Fruit fly (Drosophila melanogaster) whole organism, embryonic: ENCODE measurements around the gene fz.

Experiments used
- Blimp-1 ChIP-seq: fragments of 200-800 bp; sonication (Bioruptor generic); optimal IDR thresholded peaks from 3 replicates; lab custom pipeline; 2018; ENCODE audit warnings: missing biosample characterization, missing genetic modification characterization, mild to moderate bottlenecking, moderate library complexity, missing genetic modification reagents
- BtbVII ChIP-seq: fragments of 200-800 bp; sonication (Bioruptor generic); optimal IDR thresholded peaks from 3 replicates; lab custom pipeline; 2017; ENCODE audit warnings: missing biosample characterization, mild to moderate bottlenecking, missing genetic modification characterization
- C15 ChIP-seq: fragments of 200-800 bp; sonication (Bioruptor generic); IDR thresholded peaks from 3 replicates; pipeline ENCODE4 v1.3.6; 2022; ENCODE audit warnings: missing biosample characterization, missing genetic modification characterization
- CG10959 ChIP-seq: fragments of 200-800 bp; sonication (Bioruptor generic); IDR thresholded peaks from 2 replicates; pipeline ENCODE4 v1.3.6; 2022; ENCODE audit warnings: missing biosample characterization, missing genetic modification characterization
- CG11456 ChIP-seq: fragments of 200-800 bp; sonication (Bioruptor generic); IDR thresholded peaks from 3 replicates; pipeline ENCODE4 v1.3.6; 2022; ENCODE audit warnings: missing biosample characterization, missing genetic modification characterization
- CG12769 ChIP-seq: fragments of 200-800 bp; sonication (Bioruptor generic); optimal IDR thresholded peaks from 2 replicates; lab custom pipeline; 2019; ENCODE audit warnings: missing biosample characterization, mild to moderate bottlenecking, missing genetic modification characterization, moderate library complexity
- CG12942 ChIP-seq: fragments of 200-800 bp; sonication (Bioruptor generic); optimal IDR thresholded peaks from 3 replicates; lab custom pipeline; 2016; ENCODE audit warnings: missing biosample characterization, missing genetic modification characterization
- CG13424 ChIP-seq: fragments of 200-800 bp; sonication (Bioruptor generic); optimal IDR thresholded peaks from 2 replicates; lab custom pipeline; 2019; ENCODE audit warnings: missing biosample characterization, mild to moderate bottlenecking, missing genetic modification characterization, moderate library complexity
- CG13775 ChIP-seq: fragments of 200-800 bp; sonication (Bioruptor generic); optimal IDR thresholded peaks from 3 replicates; lab custom pipeline; 2017; ENCODE audit warnings: missing biosample characterization, mild to moderate bottlenecking, missing genetic modification characterization
- CG15514 ChIP-seq: fragments of 200-800 bp; sonication (Bioruptor generic); optimal IDR thresholded peaks from 3 replicates; lab custom pipeline; 2017; ENCODE audit warnings: missing biosample characterization, missing genetic modification characterization, mild to moderate bottlenecking, moderate library complexity, missing genetic modification reagents
- CG16863 ChIP-seq: fragments of 200-800 bp; sonication (Bioruptor generic); optimal IDR thresholded peaks from 3 replicates; lab custom pipeline; 2016; ENCODE audit warnings: missing biosample characterization, missing genetic modification characterization
- CG17568 ChIP-seq: fragments of 200-800 bp; sonication (Bioruptor generic); optimal IDR thresholded peaks from 2 replicates; lab custom pipeline; 2018; ENCODE audit warnings: missing biosample characterization, mild to moderate bottlenecking, missing genetic modification characterization, moderate library complexity
- CG34376 ChIP-seq: fragments of 200-800 bp; sonication (Bioruptor generic); optimal IDR thresholded peaks from 2 replicates; lab custom pipeline; 2018; ENCODE audit warnings: missing biosample characterization, mild to moderate bottlenecking, missing genetic modification characterization
- CG3847 ChIP-seq: fragments of 200-800 bp; sonication (Bioruptor generic); IDR thresholded peaks from 2 replicates; pipeline ENCODE4 v1.3.6; 2022; ENCODE audit warnings: missing biosample characterization, missing genetic modification characterization
- CG4282 ChIP-seq: fragments of 200-800 bp; sonication (Bioruptor generic); optimal IDR thresholded peaks from 2 replicates; lab custom pipeline; 2016; ENCODE audit warnings: missing biosample characterization, missing genetic modification characterization
- CG4707 ChIP-seq: fragments of 200-800 bp; sonication (Bioruptor generic); optimal IDR thresholded peaks from 2 replicates; lab custom pipeline; 2018; ENCODE audit warnings: missing biosample characterization, mild to moderate bottlenecking, missing genetic modification characterization, moderate library complexity
- CG6689 ChIP-seq: fragments of 200-800 bp; sonication (Bioruptor generic); IDR thresholded peaks from 2 replicates; pipeline ENCODE4 v1.3.6; 2022; ENCODE audit warnings: missing biosample characterization, missing genetic modification characterization
- CG6791 ChIP-seq: fragments of 200-800 bp; sonication (Bioruptor generic); IDR thresholded peaks from 3 replicates; pipeline ENCODE4 v1.3.6; 2022; ENCODE audit warnings: missing biosample characterization, missing genetic modification characterization; ENCODE audit not compliant: partially characterized antibody
- CG7372 ChIP-seq: fragments of 200-800 bp; sonication (Bioruptor generic); IDR thresholded peaks from 2 replicates; pipeline ENCODE4 v1.3.6; 2022; ENCODE audit warnings: missing biosample characterization, missing genetic modification characterization
- CG7556 ChIP-seq: fragments of 200-800 bp; sonication (Bioruptor generic); optimal IDR thresholded peaks from 2 replicates; lab custom pipeline; 2017; ENCODE audit warnings: missing biosample characterization, mild to moderate bottlenecking, missing genetic modification characterization
- CG7745 ChIP-seq: fragments of 200-800 bp; sonication (Bioruptor generic); optimal IDR thresholded peaks from 2 replicates; lab custom pipeline; 2018; ENCODE audit warnings: missing biosample characterization, mild to moderate bottlenecking, missing genetic modification characterization, moderate library complexity
- CG7839 ChIP-seq: fragments of 200-800 bp; sonication (Bioruptor generic); optimal IDR thresholded peaks from 3 replicates; lab custom pipeline; 2018; ENCODE audit warnings: missing biosample characterization, mild to moderate bottlenecking, missing genetic modification characterization, moderate library complexity
- D ChIP-seq, 2 experiments: fragments of 200-800 bp in 1 of 2; fragments of >200 bp in 1 of 2; sonication (Bioruptor generic) in 1 of 2; optimal IDR thresholded peaks; 2 replicates in 1 of 2; 3 replicates in 1 of 2; lab custom pipeline; 2017; ENCODE audit warnings: mild to moderate bottlenecking in 1 of 2, missing biosample characterization in 1 of 2, missing genetic modification characterization in 1 of 2, missing genetic modification reagents in 1 of 2
- Dad ChIP-seq: fragments of 200-800 bp; sonication (Bioruptor generic); optimal IDR thresholded peaks from 3 replicates; lab custom pipeline; 2016; ENCODE audit warnings: missing biosample characterization, missing genetic modification characterization
- Dp ChIP-seq: fragments of 200-800 bp; sonication (Bioruptor generic); optimal IDR thresholded peaks from 2 replicates; lab custom pipeline; 2018; ENCODE audit warnings: missing biosample characterization, mild to moderate bottlenecking, missing genetic modification characterization, moderate library complexity
- Lim3 ChIP-seq: fragments of 200-800 bp; sonication (Bioruptor generic); IDR thresholded peaks from 2 replicates; pipeline ENCODE4 v1.3.6; 2022; ENCODE audit warnings: missing biosample characterization, missing genetic modification characterization
- MBD-R2 ChIP-seq: fragments of 200-800 bp; sonication (Bioruptor generic); IDR thresholded peaks from 2 replicates; pipeline ENCODE4 v1.3.6; 2022; ENCODE audit warnings: missing biosample characterization, missing genetic modification characterization
- NC2β ChIP-seq: fragments of 200-800 bp; sonication (Bioruptor generic); optimal IDR thresholded peaks from 2 replicates; lab custom pipeline; 2016; ENCODE audit warnings: missing biosample characterization, missing genetic modification characterization
- Ptx1 ChIP-seq: fragments of 200-800 bp; sonication (Bioruptor generic); IDR thresholded peaks from 2 replicates; pipeline ENCODE4 v1.3.6; 2022; ENCODE audit warnings: missing biosample characterization, missing genetic modification characterization
- Ravus ChIP-seq: fragments of 200-800 bp; sonication (Bioruptor generic); IDR thresholded peaks from 2 replicates; pipeline ENCODE4 v1.3.6; 2022; ENCODE audit warnings: missing biosample characterization, missing genetic modification characterization
- Stat92E ChIP-seq, 3 experiments: fragments of >200 bp in 2 of 3; fragments of 200-800 bp in 1 of 3; sonication (Bioruptor generic) in 1 of 3; optimal IDR thresholded peaks; 2 replicates each; lab custom pipeline; 2017 to 2019; ENCODE audit warnings: missing biosample characterization in 3 of 3, missing genetic modification characterization in 3 of 3, mild to moderate bottlenecking in 1 of 3, moderate library complexity in 1 of 3
- ab ChIP-seq: fragments of 200-800 bp; sonication (Bioruptor generic); optimal IDR thresholded peaks from 2 replicates; lab custom pipeline; 2016; ENCODE audit warnings: missing biosample characterization, missing genetic modification characterization
- caup ChIP-seq: fragments of 200-800 bp; sonication (Bioruptor generic); optimal IDR thresholded peaks from 3 replicates; lab custom pipeline; 2017; ENCODE audit warnings: missing biosample characterization, mild to moderate bottlenecking, missing genetic modification characterization, moderate library complexity; ENCODE audit not compliant: severe bottlenecking
- chinmo ChIP-seq: fragments of 200-800 bp; sonication (Bioruptor generic); IDR thresholded peaks from 4 replicates; pipeline ENCODE4 v1.3.6; 2022; ENCODE audit warnings: missing biosample characterization, missing genetic modification characterization; ENCODE audit not compliant: partially characterized antibody
- cwo ChIP-seq: fragments of 200-800 bp; sonication (Bioruptor generic); optimal IDR thresholded peaks from 3 replicates; lab custom pipeline; 2017; ENCODE audit warnings: missing biosample characterization, missing genetic modification characterization, mild to moderate bottlenecking, moderate library complexity, missing genetic modification reagents
- ems ChIP-seq: fragments of 200-800 bp; sonication (Bioruptor generic); optimal IDR thresholded peaks from 3 replicates; lab custom pipeline; 2016; ENCODE audit warnings: missing biosample characterization, missing genetic modification characterization
- en ChIP-seq: fragments of 200-800 bp; sonication (Bioruptor generic); optimal IDR thresholded peaks from 2 replicates; lab custom pipeline; 2016; ENCODE audit warnings: missing biosample characterization, missing genetic modification characterization
- exex ChIP-seq: fragments of 200-800 bp; sonication (Bioruptor generic); optimal IDR thresholded peaks from 4 replicates; lab custom pipeline; 2018; ENCODE audit warnings: missing biosample characterization, mild to moderate bottlenecking, missing genetic modification characterization, moderate library complexity
- fu2 ChIP-seq: fragments of 200-800 bp; sonication (Bioruptor generic); optimal IDR thresholded peaks from 2 replicates; lab custom pipeline; 2016; ENCODE audit warnings: missing biosample characterization, missing genetic modification characterization
- grau ChIP-seq: fragments of 200-800 bp; optimal IDR thresholded peaks from 3 replicates; lab custom pipeline; 2019; ENCODE audit warnings: missing biosample characterization, mild to moderate bottlenecking, missing genetic modification characterization, moderate library complexity
- gsb-n ChIP-seq: fragments of 200-800 bp; sonication (Bioruptor generic); optimal IDR thresholded peaks from 3 replicates; lab custom pipeline; 2018; ENCODE audit warnings: missing biosample characterization, mild to moderate bottlenecking, missing genetic modification characterization
- ham ChIP-seq: fragments of 200-800 bp; sonication (Bioruptor generic); IDR thresholded peaks from 2 replicates; pipeline ENCODE4 v1.3.6; 2022; ENCODE audit warnings: missing biosample characterization, missing genetic modification characterization
- hth ChIP-seq: fragments of >200 bp; optimal IDR thresholded peaks from 2 replicates; lab custom pipeline; 2017; ENCODE audit warnings: inconsistent platforms
- insv ChIP-seq, 2 experiments: fragments of 200-800 bp; sonication (Bioruptor generic); optimal IDR thresholded peaks; 3 replicates each; lab custom pipeline; 2016 to 2018; ENCODE audit warnings: missing biosample characterization in 2 of 2, missing genetic modification characterization in 2 of 2
- lola ChIP-seq, 3 experiments: fragments of >200 bp in 2 of 3; fragments of 200-800 bp in 1 of 3; sonication (Bioruptor generic) in 1 of 3; optimal IDR thresholded peaks; 2 replicates each; lab custom pipeline; 2017 to 2019; ENCODE audit warnings: missing biosample characterization in 3 of 3, missing genetic modification characterization in 3 of 3, mild to moderate bottlenecking in 1 of 3, moderate library complexity in 1 of 3
- psq ChIP-seq: fragments of 200-800 bp; sonication (Bioruptor generic); optimal IDR thresholded peaks from 2 replicates; lab custom pipeline; 2017; ENCODE audit warnings: missing biosample characterization, missing genetic modification characterization
- trh ChIP-seq: fragments of 200-800 bp; sonication (Bioruptor generic); optimal IDR thresholded peaks from 2 replicates; lab custom pipeline; 2016; ENCODE audit warnings: missing biosample characterization, missing genetic modification characterization
- usp ChIP-seq: fragments of >200 bp; optimal IDR thresholded peaks from 2 replicates; lab custom pipeline; 2017; ENCODE audit warnings: missing biosample characterization, missing genetic modification characterization
- zen2 ChIP-seq: fragments of 200-800 bp; sonication (Bioruptor generic); IDR thresholded peaks from 3 replicates; pipeline ENCODE4 v1.3.6; 2022; ENCODE audit warnings: missing biosample characterization, missing genetic modification characterization; ENCODE audit not compliant: partially characterized antibody

fz gene

dm6 chr3L:14303848-14304247 is 29.7 kb downstream of the fz start (continued):
- TF ChIP-seq fu2 (GFP tag; lab: Kevin White, UChicago): peak; percentile 79
- TF ChIP-seq zen2 (GFP tag; lab: Robert Waterston, UW): no peak
- TF ChIP-seq chinmo: no peak
- TF ChIP-seq ab (GFP tag; lab: Kevin White, UChicago): peak; percentile 79
- TF ChIP-seq CG7556: peak; percentile 90
- TF ChIP-seq hth (lab: Kevin White, UChicago): no peak
- peak; percentile 72 for TF ChIP-seq cwo (GFP tag; lab: Kevin White, UChicago)
- peak; percentile 87 for TF ChIP-seq CG7372 (GFP tag; lab: Robert Waterston, UW)
- TF ChIP-seq CG10959: peak; percentile 99
- no peak for TF ChIP-seq Dp (GFP tag; lab: Kevin White, UChicago)
- peak; percentile 57; the same call in 1 of the 2 replicates for TF ChIP-seq ham (GFP tag; lab: Robert Waterston, UW)
- TF ChIP-seq BtbVII (GFP tag; lab: Kevin White, UChicago): peak; percentile 74
- TF ChIP-seq insv (GFP tag; optimal IDR thresholded peaks at IDR 0.05; lab: Kevin White, UChicago): peak; percentile 19 to 36
- peak; percentile 73 for TF ChIP-seq psq
- peak; percentile 54; the same call in 1 of the 2 replicates for TF ChIP-seq Lim3 (GFP tag; lab: Robert Waterston, UW)
- TF ChIP-seq D (optimal IDR thresholded peaks at IDR 0.05; lab: Kevin White, UChicago): peak; percentile 46
- peak; percentile 98 for TF ChIP-seq D (GFP tag; optimal IDR thresholded peaks at IDR 0.05; lab: Kevin White, UChicago)
- peak; percentile 79 for TF ChIP-seq caup (GFP tag; lab: Kevin White, UChicago)
- peak; percentile 100 for TF ChIP-seq grau (tag; lab: Kevin White, UChicago)
- TF ChIP-seq MBD-R2 (GFP tag; lab: Robert Waterston, UW): peak; percentile 67
- peak; percentile 92 for TF ChIP-seq CG13424 (tag; lab: Kevin White, UChicago)
- peak; percentile 92 for TF ChIP-seq CG12769
- TF ChIP-seq CG16863 (GFP tag; lab: Kevin White, UChicago): peak; percentile 96
- peak; percentile 90 for TF ChIP-seq CG17568
- TF ChIP-seq gsb-n (tag; lab: Kevin White, UChicago): peak; percentile 98
- peak; percentile 95 for TF ChIP-seq Blimp-1
- TF ChIP-seq CG13775 (GFP tag; lab: Kevin White, UChicago): peak; percentile 88
- peak; percentile 93 for TF ChIP-seq Ptx1
- TF ChIP-seq lola (GFP tag; optimal IDR thresholded peaks at IDR 0.05; lab: Kevin White, UChicago): peak in 1 of 3 experiments; percentile 98
- peak; percentile 36 for TF ChIP-seq exex (tag; lab: Kevin White, UChicago)
- TF ChIP-seq NC2β (GFP tag; lab: Kevin White, UChicago): peak; percentile 98
- TF ChIP-seq Dad (GFP tag; lab: Kevin White, UChicago): peak; percentile 91
- TF ChIP-seq CG6689 (GFP tag; lab: Robert Waterston, UW): peak; percentile 95
- peak; percentile 46 for TF ChIP-seq Ravus
- peak in 1 of 3 experiments; percentile 97 for TF ChIP-seq Stat92E (GFP tag; optimal IDR thresholded peaks at IDR 0.05; lab: Kevin White, UChicago)
- peak; percentile 8 for TF ChIP-seq CG34376 (GFP tag; lab: Kevin White, UChicago)
- no peak for TF ChIP-seq CG6791
- peak; percentile 90 for TF ChIP-seq CG7745
- peak; percentile 94 for TF ChIP-seq ems (GFP tag; lab: Kevin White, UChicago)
- peak; percentile 95 for TF ChIP-seq CG7839
- peak; percentile 94 for TF ChIP-seq CG4707
- peak; percentile 87 for TF ChIP-seq CG4282
- TF ChIP-seq C15 (GFP tag; lab: Robert Waterston, UW): peak; percentile 72; the same call in 2 of the 3 replicates
- TF ChIP-seq en: peak; percentile 94
- peak; percentile 89 for TF ChIP-seq CG11456 (GFP tag; lab: Robert Waterston, UW)
- TF ChIP-seq CG3847: peak; percentile 79
- peak; percentile 80 for TF ChIP-seq trh (GFP tag; lab: Kevin White, UChicago)
- no peak for TF ChIP-seq usp (GFP tag; lab: Kevin White, UChicago)
- TF ChIP-seq CG15514 (GFP tag; lab: Kevin White, UChicago): peak; percentile 50
- peak; percentile 91 for TF ChIP-seq CG12942 (GFP tag; lab: Kevin White, UChicago)
